Worm (Caenorhabditis elegans) whole organism, dauer: Measurements from ENCODE around the gene F57C2.5.

Experiments
- unc-62 ChIP-seq: sonication (generic microtip); optimal IDR thresholded peaks from 2 replicates; lab custom pipeline; 2017; ENCODE audit warnings: missing biosample characterization, missing genetic modification reagents, missing genetic modification characterization

The F57C2.5 gene

ce11 chrII:14523070-14523572, 4.9 kb downstream of the F57C2.5 start, which contains the start of gene btb-20:
Gene btb-20, minus strand, starts transcription at chrII:14523522.
- no peak for TF ChIP-seq unc-62

DNA sequence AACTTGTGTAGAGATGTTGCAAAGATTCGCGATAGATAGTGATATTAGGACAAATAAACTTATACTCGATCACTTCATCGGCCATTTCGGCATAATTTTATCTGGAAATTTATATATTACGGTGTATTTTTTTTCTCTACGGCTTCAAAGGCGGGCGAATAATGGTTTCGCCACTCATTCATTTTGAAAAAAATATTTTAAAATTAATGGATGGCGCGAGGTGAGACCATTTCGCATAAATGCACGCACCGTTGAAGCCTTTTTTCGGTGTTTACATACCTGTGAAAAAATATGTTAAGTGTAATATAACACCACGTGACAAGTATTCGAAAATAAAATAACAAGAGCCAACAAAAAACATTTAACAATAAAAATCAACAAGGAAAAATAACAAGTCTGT, 6.0 kb downstream of the F57C2.5 start, which contains the start of gene btb-19:
Gene btb-19, minus strand, starts transcription at position 101 of the 400 bp plus-strand sequence.
- TF ChIP-seq unc-62, result no peak

DNA sequence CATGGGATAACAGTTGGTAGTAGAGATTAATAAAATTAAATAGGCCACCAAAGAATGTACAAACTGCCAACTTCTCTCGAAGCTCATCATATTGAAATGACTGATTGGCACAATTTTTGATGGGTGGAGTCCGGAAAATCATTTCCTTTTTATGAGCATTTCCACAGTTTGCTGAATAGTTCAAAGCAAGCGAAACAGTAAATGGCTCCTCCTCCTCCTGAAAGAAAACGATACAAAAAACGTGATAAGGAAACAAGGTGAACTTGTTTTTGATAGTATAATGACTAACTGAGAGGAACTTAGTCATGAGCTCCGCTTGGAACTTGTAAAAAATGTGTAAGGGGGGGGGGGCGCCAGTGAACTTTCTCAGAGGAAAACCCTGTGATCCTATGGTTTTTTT, 13.0 kb downstream of the F57C2.5 start, which contains the start of gene K10H10.9:
Gene K10H10.9, minus strand, starts transcription at position 101 of the 400 bp plus-strand sequence.
- no peak for TF ChIP-seq unc-62

ce11 chrII:14511189-14511588, 16.9 kb downstream of the F57C2.5 start, which contains the start of gene K10H10.13:
Gene K10H10.13, minus strand, starts transcription at chrII:14511289.
- TF ChIP-seq unc-62, result no peak

- TF ChIP-seq unc-62, result no peak
These were observed 17.9 kb downstream of the F57C2.5 start for ce11 chrII:14510162-14510561.

- no peak for TF ChIP-seq unc-62
These were observed 20.5 kb downstream of the F57C2.5 start, which contains the start of the genes K10H10.7 and K10H10.10 for ce11 chrII:14507563-14507962. Gene K10H10.7, minus strand, starts transcription at chrII:14507663. Gene K10H10.10, plus strand, starts transcription at chrII:14507766.

- no peak for TF ChIP-seq unc-62
These were observed 21.8 kb downstream of the F57C2.5 start, which contains the start of gene K10H10.12 for ce11 chrII:14506245-14506644. Gene K10H10.12, minus strand, starts transcription at chrII:14506345.

DNA sequence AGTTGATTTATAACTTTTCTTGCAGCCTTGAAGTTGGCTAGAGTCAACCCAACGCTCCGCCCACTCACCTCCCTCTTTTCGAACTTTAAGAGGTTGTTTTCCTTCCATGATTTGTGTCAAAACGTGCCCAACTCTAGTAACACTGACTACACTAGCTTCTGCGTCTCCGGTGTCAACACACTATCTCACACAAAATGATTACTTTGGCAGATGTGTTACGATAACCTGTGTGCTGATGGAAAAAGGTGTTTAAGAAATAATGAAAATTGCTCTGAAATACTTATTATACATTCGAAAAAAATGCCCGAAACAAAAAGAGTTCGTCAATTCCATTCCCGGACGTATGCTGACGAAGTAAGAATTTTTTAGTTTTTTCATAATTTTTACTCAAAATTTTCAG, 25.0 kb downstream of the F57C2.5 start, which contains the start of gene K10H10.6:
Gene K10H10.6, plus strand, starts transcription at position 301 of the 400 bp plus-strand sequence.
- TF ChIP-seq unc-62, result no peak

DNA sequence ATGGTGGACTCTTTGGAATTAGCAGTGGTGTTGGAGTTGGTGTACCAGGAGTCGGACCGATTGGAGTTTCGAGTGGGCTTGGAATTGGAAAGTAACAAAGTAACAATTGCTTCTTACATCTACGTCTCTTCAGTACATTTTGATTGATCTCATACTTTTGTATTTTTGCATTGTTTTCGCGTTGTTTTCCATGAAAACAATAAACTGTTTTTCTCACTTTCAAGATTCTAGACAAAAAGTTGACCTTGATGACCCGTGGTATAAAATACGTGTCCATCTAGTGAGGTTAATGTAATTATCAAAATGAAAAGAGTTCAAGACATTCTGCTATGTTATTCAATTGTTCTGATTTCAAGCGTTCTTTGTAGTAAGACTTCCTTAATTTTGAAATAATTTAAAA, 26.6 kb downstream of the F57C2.5 start, which contains the start of gene K10H10.5:
Gene K10H10.5, plus strand, starts transcription at position 301 of the 400 bp plus-strand sequence.
- TF ChIP-seq unc-62, result no peak

DNA sequence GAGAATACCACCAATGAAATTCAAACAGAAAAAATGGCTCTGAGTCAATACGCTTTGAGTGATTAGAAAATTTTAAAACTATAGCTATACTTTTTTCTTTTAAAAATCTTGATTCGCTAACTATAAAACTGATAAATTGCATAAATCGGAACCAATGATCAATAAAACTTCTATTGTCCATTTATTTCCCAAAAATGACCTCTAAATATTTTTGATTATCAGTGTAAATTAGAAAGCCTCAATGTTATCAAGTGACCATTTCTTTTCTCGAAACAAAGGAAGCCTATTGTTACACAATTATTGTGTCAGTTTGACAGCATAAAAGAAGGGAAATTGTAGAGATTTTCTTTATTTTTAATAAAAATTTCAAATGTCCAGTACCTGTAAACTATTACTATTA, 27.9 kb downstream of the F57C2.5 start, which contains the start of gene K10H10.4:
Gene K10H10.4, plus strand, starts transcription at position 301 of the 400 bp plus-strand sequence.
- no peak for TF ChIP-seq unc-62

- TF ChIP-seq unc-62, result no peak
These were observed 30.2 kb downstream of the F57C2.5 start, which contains the start of gene dhs-8 for ce11 chrII:14497848-14498247. Gene dhs-8, plus strand, starts transcription at chrII:14498026.

ce11 chrII:14496809-14497208, 31.2 kb downstream of the F57C2.5 start:
- TF ChIP-seq unc-62, result no peak

DNA sequence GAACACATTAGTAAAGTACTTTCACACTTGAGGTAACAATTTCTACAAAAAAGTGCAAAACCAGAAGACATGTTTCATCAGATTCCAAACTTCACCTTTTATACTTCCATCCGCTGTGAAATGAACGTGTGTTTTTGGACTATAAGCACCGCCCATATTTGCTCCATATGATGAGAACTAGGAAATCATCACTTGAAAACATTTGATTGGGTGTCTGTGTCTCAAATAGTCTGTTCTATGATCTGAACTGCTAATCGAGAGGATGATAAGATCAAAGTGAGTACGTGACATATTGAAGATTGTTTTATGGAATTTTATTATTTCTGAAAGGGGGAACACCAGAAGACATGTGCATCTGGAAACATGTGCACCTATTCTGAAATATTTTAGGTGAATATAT, 32.7 kb downstream of the F57C2.5 start:
- TF ChIP-seq unc-62, result no peak

DNA sequence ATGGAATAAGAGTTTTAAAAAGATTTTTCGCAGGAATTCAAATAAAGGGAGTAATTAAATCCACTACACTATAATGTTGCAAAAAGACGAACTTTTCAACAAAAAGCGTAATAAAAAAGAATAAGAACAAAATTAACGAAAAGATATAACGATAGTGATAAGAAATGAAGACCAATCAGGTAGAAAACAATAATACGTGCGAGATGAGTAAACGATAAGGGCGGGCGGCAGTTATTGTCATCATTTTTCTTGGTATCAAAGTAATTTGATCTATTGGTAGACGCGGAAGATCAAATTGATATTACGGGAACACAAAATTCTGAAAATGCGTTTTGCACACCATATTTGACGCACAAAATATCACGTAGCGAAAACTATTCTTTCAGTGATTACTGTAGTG, 33.6 kb downstream of the F57C2.5 start:
- TF ChIP-seq unc-62, result no peak

- no peak for TF ChIP-seq unc-62
These were observed 33.8 kb downstream of the F57C2.5 start, which contains the start of gene cysl-2 for ce11 chrII:14494414-14494463. Gene cysl-2, minus strand, starts transcription at chrII:14494451.

- TF ChIP-seq unc-62, result no peak
These were observed 34.0 kb downstream of the F57C2.5 start for ce11 chrII:14494014-14494413.

- TF ChIP-seq unc-62, result no peak
These were observed 35.3 kb downstream of the F57C2.5 start for ce11 chrII:14492592-14493196.

DNA sequence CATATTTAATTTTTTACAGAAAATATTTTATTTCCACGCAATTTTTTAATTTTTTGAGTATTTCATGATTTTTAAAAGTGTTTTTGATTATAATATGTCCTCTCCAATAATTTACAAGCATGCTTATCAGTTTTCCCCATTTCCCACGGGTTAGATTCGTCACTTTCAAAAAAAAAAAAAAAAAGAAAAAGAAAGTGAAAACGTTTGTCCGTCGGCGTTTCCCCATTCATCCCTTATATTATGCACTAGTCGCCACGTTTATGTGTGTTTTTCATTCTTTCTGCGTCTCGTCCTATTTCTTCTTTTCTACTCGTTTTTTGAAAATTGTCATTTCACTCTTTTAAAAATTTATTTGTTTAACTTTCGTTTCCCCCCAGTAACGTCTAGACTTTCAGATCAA, 38.6 kb downstream of the F57C2.5 start, which contains the start of gene vnut-1:
Gene vnut-1, plus strand, starts transcription at position 396 of the 400 bp plus-strand sequence.
- no peak for TF ChIP-seq unc-62
